Worm (Caenorhabditis elegans): Measurements from ENCODE around the gene egg-3.

egg-3 gene

ce11 chrII:10847057-10847456, 37.2 kb downstream of the egg-3 start:
- no peak for TF ChIP-seq cog-1 (tag; optimal IDR thresholded peaks at IDR 0.05)
- TF ChIP-seq T22C8.4 (GFP tag; IDR thresholded peaks at IDR 0.05): no peak
- no peak for TF ChIP-seq ref-1 (GFP tag; conservative IDR thresholded peaks at IDR 0.05)
- no peak for TF ChIP-seq med-1 (GFP tag; optimal IDR thresholded peaks at IDR 0.05; ENCODE audit: insufficient read depth)
- no peak for TF ChIP-seq flt-1 (GFP tag; IDR thresholded peaks at IDR 0.05)
- no peak for TF ChIP-seq ztf-23 (GFP tag; IDR thresholded peaks at IDR 0.05)
- TF ChIP-seq klf-2 (GFP tag; conservative IDR thresholded peaks at IDR 0.05): no peak
- no peak for TF ChIP-seq ztf-29 (GFP tag; IDR thresholded peaks at IDR 0.05)
- no peak for TF ChIP-seq tab-1 (GFP tag; IDR thresholded peaks at IDR 0.05)

ce11 chrII:10843527-10843926, 40.7 kb downstream of the egg-3 start, which contains the start of gene M106.8:
M106.8 (minus strand) TSS chrII:10843627.
- TF ChIP-seq cog-1 (tag; optimal IDR thresholded peaks at IDR 0.05) (no peak), flt-1 (GFP tag; IDR thresholded peaks at IDR 0.05) (no peak), tab-1 (GFP tag; IDR thresholded peaks at IDR 0.05) (no peak), ref-1 (GFP tag; conservative IDR thresholded peaks at IDR 0.05) (no peak), ztf-23 (GFP tag; IDR thresholded peaks at IDR 0.05) (no peak), ztf-29 (GFP tag; IDR thresholded peaks at IDR 0.05) (no peak), med-1 (GFP tag; optimal IDR thresholded peaks at IDR 0.05; ENCODE audit: insufficient read depth) (no peak), klf-2 (GFP tag; conservative IDR thresholded peaks at IDR 0.05) (no peak), T22C8.4 (GFP tag; IDR thresholded peaks at IDR 0.05) (no peak)

DNA sequence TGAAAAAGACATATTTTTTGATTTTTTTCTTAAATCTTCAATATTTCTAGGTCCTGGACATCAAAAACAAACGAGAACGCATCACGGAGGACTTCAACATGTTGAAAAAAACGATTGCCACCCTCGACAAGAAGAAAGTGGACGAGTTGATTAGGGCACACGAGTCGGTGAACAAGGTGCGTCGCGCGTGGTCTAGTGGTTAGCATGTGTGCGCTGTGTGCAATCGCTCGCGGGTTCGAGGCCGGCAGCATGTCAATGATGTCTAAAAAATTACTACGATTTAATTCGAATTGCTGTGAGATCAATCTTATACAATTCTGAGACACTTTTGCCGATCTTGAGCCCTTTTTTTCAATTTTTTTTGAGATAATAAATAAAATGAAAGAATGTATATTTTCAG, 44.2 kb downstream of the egg-3 start:
- peak; percentile 69 for TF ChIP-seq med-1 (GFP tag; optimal IDR thresholded peaks at IDR 0.05; ENCODE audit: insufficient read depth)
- peak; percentile 89 for TF ChIP-seq klf-2 (GFP tag; conservative IDR thresholded peaks at IDR 0.05)
- TF ChIP-seq flt-1 (GFP tag; IDR thresholded peaks at IDR 0.05): peak; percentile 97
- peak; percentile 92 for TF ChIP-seq cog-1 (tag; optimal IDR thresholded peaks at IDR 0.05)
- peak; percentile 92 for TF ChIP-seq ztf-23 (GFP tag; IDR thresholded peaks at IDR 0.05)
- peak; percentile 87 for TF ChIP-seq ztf-29 (GFP tag; IDR thresholded peaks at IDR 0.05)
- peak; percentile 95 for TF ChIP-seq tab-1 (GFP tag; IDR thresholded peaks at IDR 0.05)
- peak; percentile 93 for TF ChIP-seq T22C8.4 (GFP tag; IDR thresholded peaks at IDR 0.05)
- peak; percentile 98 for TF ChIP-seq ref-1 (GFP tag; conservative IDR thresholded peaks at IDR 0.05)

DNA sequence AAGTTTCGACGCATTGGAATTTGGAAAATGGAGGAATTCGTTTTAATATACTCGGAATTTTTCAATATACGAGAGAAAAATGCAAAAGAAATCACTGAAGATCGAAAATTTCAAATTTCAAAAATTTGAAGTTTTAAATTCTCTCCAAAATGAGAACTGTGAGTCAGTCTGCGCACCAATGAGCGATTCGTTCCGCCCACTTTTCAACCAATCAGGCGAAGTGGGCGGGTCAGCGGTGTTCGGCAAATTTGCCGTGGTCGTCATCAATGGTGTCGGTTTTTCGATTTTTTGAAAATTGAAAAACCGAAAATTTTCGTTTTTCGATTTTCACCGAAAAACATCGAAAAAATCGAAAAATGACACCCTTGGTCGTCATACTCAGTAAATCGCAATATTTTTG, 45.7 kb downstream of the egg-3 start:
- TF ChIP-seq med-1 (GFP tag; optimal IDR thresholded peaks at IDR 0.05; ENCODE audit: insufficient read depth): no peak
- TF ChIP-seq T22C8.4 (GFP tag; IDR thresholded peaks at IDR 0.05): no peak
- no peak for TF ChIP-seq flt-1 (GFP tag; IDR thresholded peaks at IDR 0.05)
- no peak for TF ChIP-seq klf-2 (GFP tag; conservative IDR thresholded peaks at IDR 0.05)
- no peak for TF ChIP-seq cog-1 (tag; optimal IDR thresholded peaks at IDR 0.05)
- no peak for TF ChIP-seq ref-1 (GFP tag; conservative IDR thresholded peaks at IDR 0.05)
- no peak for TF ChIP-seq tab-1 (GFP tag; IDR thresholded peaks at IDR 0.05)
- TF ChIP-seq ztf-29 (GFP tag; IDR thresholded peaks at IDR 0.05): no peak
- TF ChIP-seq ztf-23 (GFP tag; IDR thresholded peaks at IDR 0.05): no peak

DNA sequence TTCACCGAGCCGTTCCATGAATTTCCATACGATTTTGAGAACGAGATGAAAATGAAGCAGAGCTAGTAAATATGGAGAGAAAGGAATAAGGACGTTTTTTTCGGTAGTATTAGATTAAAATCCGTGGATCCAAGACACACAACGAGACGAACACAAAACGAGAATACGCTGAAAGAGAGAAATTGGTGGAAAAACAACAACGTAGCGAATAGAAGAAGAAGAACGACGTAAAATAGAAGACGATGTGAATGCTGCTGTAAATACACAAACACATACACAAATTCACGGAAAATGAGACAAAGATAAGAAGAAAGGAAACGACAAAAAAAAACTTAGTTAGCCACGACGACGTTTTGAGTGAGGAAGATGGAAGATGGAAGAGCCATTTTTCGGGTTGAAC, 49.5 kb downstream of the egg-3 start:
- TF ChIP-seq ztf-29 (GFP tag; IDR thresholded peaks at IDR 0.05): no peak
- TF ChIP-seq flt-1 (GFP tag; IDR thresholded peaks at IDR 0.05): 0 out of 2 replicates have a peak, but pooled peaks have one; percentile 29

Data from whole organism, midembryonic.